Worm (Caenorhabditis elegans) whole organism, early embryonic: ENCODE measurements around the gene Y43F8B.22.

ENCODE experiments used
- B0310.2 ChIP-seq: sonication (generic microtip); optimal IDR thresholded peaks from 2 replicates; lab custom pipeline; 2016; ENCODE audit warnings: mild to moderate bottlenecking, missing genetic modification characterization, missing compliant biosample characterization
- F13C5.2 ChIP-seq: sonication (generic microtip); optimal IDR thresholded peaks from 2 replicates; lab custom pipeline; 2017; ENCODE audit warnings: mild to moderate bottlenecking, missing genetic modification characterization, inconsistent platforms, missing compliant biosample characterization
- aly-1 ChIP-seq: sonication (generic microtip); optimal IDR thresholded peaks from 2 replicates; lab custom pipeline; 2016; ENCODE audit warnings: missing genetic modification characterization, missing compliant biosample characterization
- ama-1 ChIP-seq: fragments of 150-350 bp; optimal IDR thresholded peaks from 2 replicates; lab custom pipeline; 2014
- ceh-13 ChIP-seq: fragments of 200-800 bp; sonication (Bioruptor generic); optimal IDR thresholded peaks from 2 replicates; lab custom pipeline; 2018; ENCODE audit warnings: mild to moderate bottlenecking, missing genetic modification characterization, missing compliant biosample characterization
- ceh-36 ChIP-seq: sonication (generic microtip); optimal IDR thresholded peaks from 2 replicates; lab custom pipeline; 2016; ENCODE audit warnings: missing genetic modification characterization, inconsistent platforms, missing compliant biosample characterization
- ets-7 ChIP-seq: sonication (generic microtip); optimal IDR thresholded peaks from 2 replicates; lab custom pipeline; 2016; ENCODE audit warnings: missing genotype, missing genetic modification characterization, missing compliant biosample characterization
- flt-1 ChIP-seq: fragments of 200-800 bp; sonication (Bioruptor generic); IDR thresholded peaks from 2 replicates; pipeline ENCODE4 v1.3.6; 2022; ENCODE audit warnings: missing genetic modification characterization, missing compliant biosample characterization
- hmbx-1 ChIP-seq: sonication (generic microtip); optimal IDR thresholded peaks from 2 replicates; lab custom pipeline; 2016; ENCODE audit warnings: mild to moderate bottlenecking, missing genetic modification characterization, missing compliant biosample characterization
- hmg-4 ChIP-seq: fragments of 200-800 bp; sonication (Bioruptor generic); optimal IDR thresholded peaks from 2 replicates; lab custom pipeline; 2018; ENCODE audit warnings: mild to moderate bottlenecking, missing genetic modification characterization, missing compliant biosample characterization
- hnd-1 ChIP-seq: sonication (generic microtip); optimal IDR thresholded peaks from 2 replicates; lab custom pipeline; 2016; ENCODE audit warnings: missing genetic modification characterization, missing compliant biosample characterization
- pes-1 ChIP-seq: fragments of 200-800 bp; sonication (Bioruptor generic); IDR thresholded peaks from 2 replicates; pipeline ENCODE4 v1.3.6; 2022; ENCODE audit warnings: missing genetic modification reagents, missing genetic modification characterization, missing compliant biosample characterization
- scrt-1 ChIP-seq: fragments of 200-800 bp; sonication (Bioruptor generic); IDR thresholded peaks from 2 replicates; pipeline ENCODE4 v1.3.6; 2022; ENCODE audit warnings: missing genetic modification characterization, missing compliant biosample characterization
- sea-1 ChIP-seq: fragments of 200-800 bp; sonication (Bioruptor generic); conservative IDR thresholded peaks from 2 replicates; pipeline ENCODE4 v1.3.6; 2022; ENCODE audit warnings: missing genetic modification characterization, missing compliant biosample characterization
- tbx-11 ChIP-seq: fragments of 200-800 bp; sonication (Bioruptor generic); IDR thresholded peaks from 2 replicates; pipeline ENCODE4 v1.3.6; 2022; ENCODE audit warnings: missing genetic modification characterization, missing compliant biosample characterization
- tbx-37 ChIP-seq: fragments of 200-800 bp; sonication (Bioruptor generic); conservative IDR thresholded peaks from 2 replicates; pipeline ENCODE4 v1.3.6; 2022; ENCODE audit warnings: missing genetic modification reagents, missing genetic modification characterization, missing compliant biosample characterization
- tra-4 ChIP-seq: sonication (generic microtip); optimal IDR thresholded peaks from 2 replicates; lab custom pipeline; 2017; ENCODE audit warnings: missing genetic modification characterization, missing compliant biosample characterization

The Y43F8B.22 gene

DNA sequence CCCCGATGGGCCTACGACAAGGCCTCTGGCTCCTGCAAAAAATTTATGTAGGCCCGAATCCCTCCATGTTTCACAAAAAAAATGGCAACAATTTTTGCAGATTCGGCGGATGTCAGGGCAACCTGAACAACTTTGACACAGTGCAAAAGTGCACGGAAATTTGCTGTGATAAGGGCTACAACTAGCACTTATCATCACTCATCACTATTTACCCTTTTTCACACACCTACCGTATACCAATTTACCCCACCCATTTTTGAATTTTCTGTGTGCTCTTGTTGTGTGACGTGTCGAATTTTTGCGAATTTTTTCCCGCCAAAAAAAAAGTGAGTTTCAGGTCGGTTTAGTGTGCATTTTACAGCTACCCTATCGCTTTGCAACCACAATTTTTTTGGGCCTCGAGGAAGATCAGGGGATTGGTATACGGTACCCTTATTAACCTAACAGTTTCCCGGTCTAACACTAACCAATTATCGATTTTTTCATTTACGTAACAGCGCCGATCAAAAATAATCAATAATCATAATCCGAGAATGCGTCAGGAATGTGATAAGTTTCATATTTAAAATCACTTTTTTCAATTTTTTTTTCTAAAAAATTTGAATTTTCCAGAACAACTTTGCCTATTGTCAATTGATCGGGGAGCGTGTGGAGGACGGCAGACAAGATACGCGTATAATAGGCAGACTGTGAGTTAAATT, 36.0 kb downstream of the Y43F8B.22 start:
- TF ChIP-seq tbx-11 (GFP tag; lab: Robert Waterston, UW) (no peak), hnd-1 (tag; lab: Kevin White, UChicago) (no peak), tbx-37 (GFP tag; lab: Robert Waterston, UW) (no peak), aly-1 (tag; lab: Kevin White, UChicago) (no peak), ceh-13 (GFP tag; lab: Kevin White, UChicago) (no peak), ama-1 (lab: Kevin White, UChicago) (no peak), B0310.2 (tag; lab: Kevin White, UChicago) (no peak), scrt-1 (no peak), hmbx-1 (no peak), tra-4 (no peak), F13C5.2 (no peak), hmg-4 (no peak), ets-7 (tag; lab: Kevin White, UChicago) (no peak), sea-1 (GFP tag; lab: Robert Waterston, UW) (no peak), flt-1 (GFP tag; lab: Robert Waterston, UW) (no peak), ceh-36 (tag; lab: Kevin White, UChicago) (no peak), pes-1 (GFP tag; lab: Robert Waterston, UW) (no peak)

- TF ChIP-seq aly-1 (tag; lab: Kevin White, UChicago) (no peak), ceh-36 (tag; lab: Kevin White, UChicago) (no peak), tbx-11 (GFP tag; lab: Robert Waterston, UW) (no peak), scrt-1 (no peak), tra-4 (no peak), F13C5.2 (no peak), ets-7 (tag; lab: Kevin White, UChicago) (no peak), sea-1 (GFP tag; lab: Robert Waterston, UW) (peak; percentile 77), ceh-13 (GFP tag; lab: Kevin White, UChicago) (no peak), ama-1 (lab: Kevin White, UChicago) (peak; percentile 90), hmbx-1 (no peak), hmg-4 (no peak), B0310.2 (tag; lab: Kevin White, UChicago) (no peak), hnd-1 (tag; lab: Kevin White, UChicago) (peak; percentile 18), pes-1 (GFP tag; lab: Robert Waterston, UW) (no peak), tbx-37 (GFP tag; lab: Robert Waterston, UW) (no peak), flt-1 (GFP tag; lab: Robert Waterston, UW) (no peak)
Measured at ce11 chrV:19519511-19519934, 36.9 kb downstream of the Y43F8B.22 start.

DNA sequence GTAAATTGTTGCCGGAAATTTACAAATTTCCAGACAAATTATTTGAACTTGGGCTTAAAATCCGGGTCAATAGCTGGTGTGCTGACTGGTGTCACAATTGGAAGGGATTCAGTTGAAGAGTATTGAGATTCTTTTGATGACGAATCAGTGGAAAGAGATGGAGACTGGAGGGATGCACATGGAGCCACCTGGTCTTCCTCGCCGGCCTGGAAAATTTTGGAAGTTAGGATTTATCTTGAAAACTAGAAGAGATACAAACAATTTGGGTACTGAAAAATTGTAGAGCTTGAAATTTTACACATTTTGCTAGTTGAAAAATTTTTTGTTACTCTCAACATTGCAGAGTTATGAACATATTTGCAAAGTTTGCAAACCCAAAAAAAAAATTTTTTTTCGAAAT, 37.5 kb downstream of the Y43F8B.22 start:
- no peak for TF ChIP-seq aly-1 (tag; lab: Kevin White, UChicago)
- TF ChIP-seq ama-1 (lab: Kevin White, UChicago): peak; percentile 33

DNA sequence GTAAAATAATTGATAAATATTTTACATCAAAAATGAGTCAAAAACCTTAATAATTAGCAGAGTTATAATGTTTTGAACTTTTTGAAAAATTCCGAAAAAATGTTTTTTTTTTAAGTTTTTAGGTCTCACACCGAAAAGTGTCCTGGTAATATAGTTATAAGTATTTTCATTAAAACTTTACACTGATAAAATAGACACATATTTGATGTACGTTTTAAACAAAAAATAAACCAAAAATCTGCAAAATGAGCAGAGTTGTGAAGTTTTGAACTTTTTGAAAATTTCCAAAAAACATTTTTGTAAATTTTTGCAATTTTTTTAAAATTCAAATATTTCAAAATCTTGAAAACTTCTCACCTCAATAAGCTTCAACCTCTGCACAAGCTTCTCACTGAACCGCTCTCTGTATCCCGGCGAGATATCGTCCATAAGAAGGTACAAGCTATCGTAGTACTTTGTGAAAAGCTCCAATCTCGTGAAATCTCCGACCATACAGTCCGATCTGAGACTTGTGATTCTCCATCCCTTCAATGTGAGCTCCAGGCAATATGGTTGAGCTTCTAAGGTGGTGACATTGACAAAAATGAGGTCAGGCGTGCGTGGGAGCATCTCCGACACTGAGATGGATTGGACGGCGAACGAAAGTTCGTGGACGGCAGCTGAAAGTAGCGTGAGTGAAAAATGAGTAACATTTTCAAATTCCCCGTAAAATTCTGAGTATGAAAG, 38.1 kb downstream of the Y43F8B.22 start:
- TF ChIP-seq B0310.2 (tag; lab: Kevin White, UChicago) (no peak), tra-4 (no peak), tbx-37 (GFP tag; lab: Robert Waterston, UW) (no peak), ets-7 (tag; lab: Kevin White, UChicago) (no peak), tbx-11 (GFP tag; lab: Robert Waterston, UW) (no peak), hmbx-1 (no peak), ceh-13 (GFP tag; lab: Kevin White, UChicago) (no peak), ama-1 (lab: Kevin White, UChicago) (peak; percentile 81)

- no peak for TF ChIP-seq hnd-1 (tag; lab: Kevin White, UChicago)
- TF ChIP-seq flt-1 (GFP tag; lab: Robert Waterston, UW): 0 out of 2 replicates have a peak, but pooled peaks have one; percentile 25
- TF ChIP-seq sea-1 (GFP tag; lab: Robert Waterston, UW): peak; percentile 51; the same call in 1 of the 2 replicates
- peak; percentile 44; the same call in 1 of the 2 replicates for TF ChIP-seq pes-1 (GFP tag; lab: Robert Waterston, UW)
Measured at ce11 chrV:19521351-19522278, 39.0 kb downstream of the Y43F8B.22 start.

ce11 chrV:19522551-19523137, 40.0 kb downstream of the Y43F8B.22 start:
- TF ChIP-seq hnd-1 (tag; lab: Kevin White, UChicago): peak; percentile 30
- peak; percentile 99 for TF ChIP-seq ama-1 (lab: Kevin White, UChicago)
- no peak; the same call in 1 of the 2 replicates for TF ChIP-seq flt-1 (GFP tag; lab: Robert Waterston, UW)
- TF ChIP-seq ceh-13 (GFP tag; lab: Kevin White, UChicago): peak; percentile 52
- peak; percentile 61; the same call in 1 of the 2 replicates for TF ChIP-seq pes-1 (GFP tag; lab: Robert Waterston, UW)
- TF ChIP-seq tbx-37 (GFP tag; lab: Robert Waterston, UW): no peak
- TF ChIP-seq hmbx-1: peak; percentile 61
- no peak for TF ChIP-seq tra-4
- TF ChIP-seq scrt-1: peak; percentile 62; the same call in 1 of the 2 replicates
- peak; percentile 62 for TF ChIP-seq F13C5.2
- no peak for TF ChIP-seq ets-7 (tag; lab: Kevin White, UChicago)
- TF ChIP-seq ceh-36 (tag; lab: Kevin White, UChicago): peak; percentile 68
- no peak for TF ChIP-seq aly-1 (tag; lab: Kevin White, UChicago)
- TF ChIP-seq B0310.2 (tag; lab: Kevin White, UChicago): peak; percentile 60
- TF ChIP-seq hmg-4: peak; percentile 95
- TF ChIP-seq tbx-11 (GFP tag; lab: Robert Waterston, UW): peak; percentile 70
- TF ChIP-seq sea-1 (GFP tag; lab: Robert Waterston, UW): peak; percentile 85
